Worm (Caenorhabditis elegans) whole organism, L4 larva: ENCODE results near the gene clec-161.

ENCODE experiments used
- R02D3.7 ChIP-seq: fragments of 150-350 bp; sonication (generic microtip); optimal IDR thresholded peaks from 3 replicates; lab custom pipeline; 2014; ENCODE audit warnings: missing biosample characterization, missing genetic modification characterization
- daf-16 ChIP-seq, 3 experiments: sonication (generic microtip); optimal IDR thresholded peaks; 2 replicates each; lab custom pipeline; 2016 to 2017; ENCODE audit warnings: missing genetic modification characterization in 3 of 3, missing genetic modification reagents in 3 of 3, mild to moderate bottlenecking in 2 of 3, missing compliant biosample characterization in 2 of 3, missing biosample characterization in 1 of 3, moderate library complexity in 1 of 3
- daf-8 ChIP-seq: fragments of 200-800 bp; sonication (Bioruptor generic); IDR thresholded peaks from 2 replicates; pipeline ENCODE4 v1.3.6; 2022; ENCODE audit warnings: missing genetic modification characterization, missing compliant biosample characterization
- egl-27 ChIP-seq: sonication (generic microtip); optimal IDR thresholded peaks from 3 replicates; lab custom pipeline; 2017; ENCODE audit warnings: missing biosample characterization, missing genetic modification reagents, missing genetic modification characterization
- fos-1 ChIP-seq: fragments of 150-350 bp; optimal IDR thresholded peaks from 2 replicates; lab custom pipeline; 2014; ENCODE audit warnings: missing biosample characterization, missing genetic modification characterization
- lin-13 ChIP-seq: fragments of 150-350 bp; optimal IDR thresholded peaks from 2 replicates; lab custom pipeline; 2014; ENCODE audit warnings: missing biosample characterization, missing genetic modification reagents, missing genetic modification characterization
- lin-15B ChIP-seq: fragments of 150-350 bp; sonication (generic microtip); optimal IDR thresholded peaks from 3 replicates; lab custom pipeline; 2014; ENCODE audit warnings: missing biosample characterization, missing genetic modification characterization
- lin-39 ChIP-seq: fragments of 150-350 bp; optimal IDR thresholded peaks from 2 replicates; lab custom pipeline; 2014; ENCODE audit warnings: missing biosample characterization, missing genetic modification reagents, missing genetic modification characterization
- mep-1 ChIP-seq: fragments of 150-350 bp; sonication (generic microtip); optimal IDR thresholded peaks from 3 replicates; lab custom pipeline; 2014; ENCODE audit warnings: missing biosample characterization, missing genetic modification characterization
- mes-2 ChIP-seq: sonication (generic microtip); optimal IDR thresholded peaks from 2 replicates; lab custom pipeline; 2016; ENCODE audit warnings: missing genotype, mild to moderate bottlenecking, missing genetic modification characterization, missing compliant biosample characterization; ENCODE audit not compliant: poor library complexity, severe bottlenecking
- nhr-25 ChIP-seq: sonication (generic microtip); optimal IDR thresholded peaks from 2 replicates; lab custom pipeline; 2017; ENCODE audit warnings: missing genetic modification characterization, mild to moderate bottlenecking, missing compliant biosample characterization, antibody characterized with exemption, moderate library complexity, borderline replicate concordance; ENCODE audit not compliant: insufficient read depth
- nhr-77 ChIP-seq: fragments of 150-350 bp; optimal IDR thresholded peaks from 2 replicates; lab custom pipeline; 2014; ENCODE audit warnings: missing biosample characterization, missing genetic modification characterization
- pha-4 ChIP-seq, 2 experiments: fragments of 150-350 bp in 1 of 2; fragments of 200-800 bp in 1 of 2; sonication (Bioruptor generic) in 1 of 2; IDR thresholded peaks in 1 of 2; optimal IDR thresholded peaks in 1 of 2; 2 replicates each; pipeline versions ENCODE4 v1.3.6 to Lab custom; 2014 to 2022; ENCODE audit warnings: missing genetic modification characterization in 2 of 2, missing genetic modification reagents in 2 of 2, missing biosample characterization in 1 of 2, missing compliant biosample characterization in 1 of 2
- unc-62 ChIP-seq, 3 experiments: fragments of 150-350 bp in 1 of 3; sonication (generic microtip); optimal IDR thresholded peaks in 2 of 3; peaks in 1 of 3; 1 replicate in 1 of 3; 2 replicates in 2 of 3; lab custom pipeline; 2014 to 2017; ENCODE audit warnings: missing biosample characterization in 3 of 3, missing genetic modification characterization in 3 of 3, missing genetic modification reagents in 3 of 3, missing genotype in 1 of 3

DNA sequence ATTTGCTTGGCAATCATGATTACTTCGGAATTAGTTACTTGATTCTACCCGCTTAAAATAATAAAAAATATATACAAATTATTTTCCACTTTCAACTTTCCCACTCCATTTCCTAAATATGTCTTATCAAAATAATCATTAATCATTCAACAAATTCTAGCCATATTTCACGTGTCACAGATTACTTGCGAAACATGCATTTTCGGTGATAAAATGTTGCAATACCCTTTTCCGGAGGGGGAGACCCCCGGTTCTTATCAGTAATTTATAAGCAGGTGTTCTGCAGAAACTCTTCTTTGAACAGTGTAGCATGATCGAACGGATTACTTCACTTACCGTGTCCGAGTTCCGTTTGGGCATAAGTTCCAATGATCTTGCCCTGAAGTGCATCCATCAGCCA, 18.3 kb downstream of the clec-161 start:
- no peak for TF ChIP-seq egl-27 (tag; lab: Kevin White, UChicago)
- no peak for TF ChIP-seq lin-39 (tag; lab: Kevin White, UChicago)
- no peak for TF ChIP-seq daf-8 (GFP tag; lab: Robert Waterston, UW)
- TF ChIP-seq mes-2: no peak
- no peak for TF ChIP-seq daf-16 (GFP tag; optimal IDR thresholded peaks at IDR 0.05; lab: Kevin White, UChicago)
- TF ChIP-seq daf-16 (tag; optimal IDR thresholded peaks at IDR 0.05; lab: Kevin White, UChicago): peak; percentile 46
- TF ChIP-seq lin-13 (GFP tag; lab: Kevin White, UChicago): no peak
- no peak for TF ChIP-seq lin-15B (tag; lab: Kevin White, UChicago)
- TF ChIP-seq nhr-77 (tag; lab: Kevin White, UChicago): peak; percentile 64
- no peak for TF ChIP-seq fos-1 (tag; lab: Kevin White, UChicago)
- no peak for TF ChIP-seq pha-4 (GFP tag; IDR thresholded peaks at IDR 0.05; lab: Robert Waterston, UW)
- no peak for TF ChIP-seq pha-4 (tag; optimal IDR thresholded peaks at IDR 0.05; lab: Kevin White, UChicago)
- no peak for TF ChIP-seq R02D3.7 (tag; lab: Kevin White, UChicago)
- no peak for TF ChIP-seq unc-62 (GFP tag; optimal IDR thresholded peaks at IDR 0.05 in 1 of 2; lab: Kevin White, UChicago)
- no peak for TF ChIP-seq unc-62 (tag; optimal IDR thresholded peaks at IDR 0.05; lab: Kevin White, UChicago)
- TF ChIP-seq mep-1: no peak
- TF ChIP-seq nhr-25: no peak
